Worm (Caenorhabditis elegans) whole organism, young adult: ENCODE results near the gene F20A1.2.
"Not testable (repeated sequence)": the region's sequence is repeated elsewhere in the genome, so short reads cannot be mapped to it uniquely, and the experiment has no call there.

Experiments
- T07F8.4 ChIP-seq: sonication (generic microtip); optimal IDR thresholded peaks from 2 replicates; lab custom pipeline; 2016; ENCODE audit warnings: mild to moderate bottlenecking, missing genetic modification characterization, moderate library complexity, missing compliant biosample characterization
- unc-62 ChIP-seq: fragments of 150-350 bp; optimal IDR thresholded peaks from 2 replicates; lab custom pipeline; 2014; ENCODE audit warnings: missing biosample characterization, missing genetic modification reagents, missing genetic modification characterization

ce11 chrV:7062790-7063189 is 16.7 kb downstream of the F20A1.2 start, which contains the start of gene tmem-258:
- TF ChIP-seq unc-62; T07F8.4 (tag; lab: Kevin White, UChicago): not testable (repeated sequence)
